Worm (Caenorhabditis elegans): Measurements from ENCODE around the gene coq-2.

Gene coq-2

ce11 chrIII:6970744-6971143, 35.0 kb downstream of the coq-2 start:
- TF ChIP-seq mep-1 (tag; optimal IDR thresholded peaks at IDR 0.05): no peak
- TF ChIP-seq hlh-1 (tag; optimal IDR thresholded peaks at IDR 0.05): no peak
- no peak for TF ChIP-seq M03D4.4 (tag; optimal IDR thresholded peaks at IDR 0.05)
- TF ChIP-seq unc-62 (GFP tag; optimal IDR thresholded peaks at IDR 0.05): no peak
- TF ChIP-seq lsy-2 (tag; optimal IDR thresholded peaks at IDR 0.05): no peak
- no peak for TF ChIP-seq unc-120 (tag; optimal IDR thresholded peaks at IDR 0.05; ENCODE audit: poor library complexity, severe bottlenecking)
- TF ChIP-seq nhr-28 (tag; optimal IDR thresholded peaks at IDR 0.05): no peak
- TF ChIP-seq cnd-1 (tag; optimal IDR thresholded peaks at IDR 0.05): no peak
- no peak for TF ChIP-seq nhr-12 (tag; optimal IDR thresholded peaks at IDR 0.05)
- TF ChIP-seq snpc-4 (tag; optimal IDR thresholded peaks at IDR 0.05): no peak
- no peak for TF ChIP-seq mls-2 (tag; optimal IDR thresholded peaks at IDR 0.05)
- TF ChIP-seq elt-1 (tag; optimal IDR thresholded peaks at IDR 0.05; ENCODE audit: borderline replicate concordance, insufficient read depth): no peak
- TF ChIP-seq sptf-1 (tag; optimal IDR thresholded peaks at IDR 0.05): no peak
- TF ChIP-seq ceh-39 (tag; optimal IDR thresholded peaks at IDR 0.05): no peak
- TF ChIP-seq nhr-2 (tag; optimal IDR thresholded peaks at IDR 0.05): no peak
- TF ChIP-seq mab-5 (tag; optimal IDR thresholded peaks at IDR 0.05): no peak
- TF ChIP-seq flh-1 (GFP tag; optimal IDR thresholded peaks at IDR 0.05): no peak
- no peak for TF ChIP-seq lin-32 (GFP tag; optimal IDR thresholded peaks at IDR 0.05)
- TF ChIP-seq drap-1 (GFP tag; optimal IDR thresholded peaks at IDR 0.05): no peak

ce11 chrIII:6971662-6972284, 36.0 kb downstream of the coq-2 start, which contains the start of the genes eef-1A.1 and rfc-4:
TSS of gene eef-1A.1 (minus strand) at chrIII:6971712.
TSS of gene rfc-4 (plus strand) at chrIII:6972253.
- TF ChIP-seq unc-39 (tag; optimal IDR thresholded peaks at IDR 0.05): no peak
- no peak for TF ChIP-seq flh-1 (GFP tag; optimal IDR thresholded peaks at IDR 0.05)
- TF ChIP-seq drap-1 (GFP tag; optimal IDR thresholded peaks at IDR 0.05): peak; percentile 71
- no peak for TF ChIP-seq ceh-83 (GFP tag; optimal IDR thresholded peaks at IDR 0.05)
- TF ChIP-seq mep-1 (tag; optimal IDR thresholded peaks at IDR 0.05): peak; percentile 97
- peak; percentile 80 for TF ChIP-seq nhr-2 (tag; optimal IDR thresholded peaks at IDR 0.05)
- peak; percentile 97 for TF ChIP-seq ceh-39 (tag; optimal IDR thresholded peaks at IDR 0.05)
- no peak for TF ChIP-seq zip-8 (tag; optimal IDR thresholded peaks at IDR 0.05)
- peak; percentile 79 for TF ChIP-seq ztf-11 (tag; optimal IDR thresholded peaks at IDR 0.05)
- no peak for TF ChIP-seq lin-32 (GFP tag; optimal IDR thresholded peaks at IDR 0.05)
- peak; percentile 18 for TF ChIP-seq bed-3 (GFP tag; optimal IDR thresholded peaks at IDR 0.05)
- peak; percentile 19 for TF ChIP-seq blmp-1 (tag; optimal IDR thresholded peaks at IDR 0.05)
- TF ChIP-seq M03D4.4 (tag; optimal IDR thresholded peaks at IDR 0.05): peak; percentile 73
- peak; percentile 85 for TF ChIP-seq unc-62 (GFP tag; optimal IDR thresholded peaks at IDR 0.05)
- peak; percentile 91 for TF ChIP-seq lin-13 (tag; optimal IDR thresholded peaks at IDR 0.05)
- peak; percentile 89 for TF ChIP-seq ces-1 (GFP tag; optimal IDR thresholded peaks at IDR 0.05)
- TF ChIP-seq tbx-8 (GFP tag; optimal IDR thresholded peaks at IDR 0.05): no peak
- no peak for TF ChIP-seq nhr-76 (tag; optimal IDR thresholded peaks at IDR 0.05)
- TF ChIP-seq pha-4 (tag; optimal IDR thresholded peaks at IDR 0.05): peak; percentile 97
- TF ChIP-seq hlh-1 (tag; optimal IDR thresholded peaks at IDR 0.05): peak; percentile 83
- no peak for TF ChIP-seq nhr-12 (tag; optimal IDR thresholded peaks at IDR 0.05)
- TF ChIP-seq mab-5 (tag; optimal IDR thresholded peaks at IDR 0.05): peak; percentile 75
- no peak for TF ChIP-seq snpc-4 (tag; optimal IDR thresholded peaks at IDR 0.05)
- TF ChIP-seq elt-1 (tag; optimal IDR thresholded peaks at IDR 0.05; ENCODE audit: borderline replicate concordance, insufficient read depth): no peak
- peak; percentile 31 for TF ChIP-seq cnd-1 (tag; optimal IDR thresholded peaks at IDR 0.05)
- TF ChIP-seq unc-120 (tag; optimal IDR thresholded peaks at IDR 0.05; ENCODE audit: poor library complexity, severe bottlenecking): peak; percentile 76
- TF ChIP-seq elt-3 (tag; optimal IDR thresholded peaks at IDR 0.05): peak; percentile 63
- TF ChIP-seq nhr-28 (tag; optimal IDR thresholded peaks at IDR 0.05): no peak
- TF ChIP-seq mls-2 (tag; optimal IDR thresholded peaks at IDR 0.05): peak; percentile 58
- TF ChIP-seq ceh-43 (GFP tag; optimal IDR thresholded peaks at IDR 0.05): peak; percentile 39
- TF ChIP-seq sem-2 (GFP tag; optimal IDR thresholded peaks at IDR 0.05): no peak
- peak; percentile 100 for TF ChIP-seq lsy-2 (tag; optimal IDR thresholded peaks at IDR 0.05)
- TF ChIP-seq ham-2 (GFP tag; optimal IDR thresholded peaks at IDR 0.05): no peak
- peak; percentile 87 for TF ChIP-seq sptf-1 (tag; optimal IDR thresholded peaks at IDR 0.05)
- TF ChIP-seq nhr-237 (tag; optimal IDR thresholded peaks at IDR 0.05): peak; percentile 96

ce11 chrIII:6973682-6974081, 37.9 kb downstream of the coq-2 start, which contains the start of gene F31E3.2:
TSS of gene F31E3.2 (plus strand) at chrIII:6973982.
- TF ChIP-seq nhr-237 (tag; optimal IDR thresholded peaks at IDR 0.05) (no peak), pha-4 (tag; optimal IDR thresholded peaks at IDR 0.05) (no peak), mab-5 (tag; optimal IDR thresholded peaks at IDR 0.05) (no peak), unc-62 (GFP tag; optimal IDR thresholded peaks at IDR 0.05) (no peak), bed-3 (GFP tag; optimal IDR thresholded peaks at IDR 0.05) (no peak), nhr-76 (tag; optimal IDR thresholded peaks at IDR 0.05) (no peak), snpc-4 (tag; optimal IDR thresholded peaks at IDR 0.05) (no peak), ceh-39 (tag; optimal IDR thresholded peaks at IDR 0.05) (no peak), M03D4.4 (tag; optimal IDR thresholded peaks at IDR 0.05) (no peak), unc-39 (tag; optimal IDR thresholded peaks at IDR 0.05) (no peak), sptf-1 (tag; optimal IDR thresholded peaks at IDR 0.05) (no peak), mls-2 (tag; optimal IDR thresholded peaks at IDR 0.05) (no peak), zip-8 (tag; optimal IDR thresholded peaks at IDR 0.05) (no peak), ham-2 (GFP tag; optimal IDR thresholded peaks at IDR 0.05) (no peak)
